Fruit fly (Drosophila melanogaster) whole organism, embryonic: Measurements from ENCODE around the gene CG8301.

Experiments
- Aef1 ChIP-seq: fragments of 200-800 bp; sonication (Bioruptor generic); IDR thresholded peaks from 3 replicates; pipeline ENCODE4 v1.3.6; 2022; ENCODE audit warnings: missing biosample characterization, missing genetic modification characterization
- Atf6 ChIP-seq: fragments of 200-800 bp; sonication (Bioruptor generic); IDR thresholded peaks from 2 replicates; pipeline ENCODE4 v1.3.6; 2022; ENCODE audit warnings: missing biosample characterization, missing genetic modification characterization
- CG10543 ChIP-seq: fragments of 200-800 bp; sonication (Bioruptor generic); optimal IDR thresholded peaks from 3 replicates; lab custom pipeline; 2017; ENCODE audit warnings: missing biosample characterization, mild to moderate bottlenecking, missing genetic modification characterization, moderate library complexity
- CG11085 ChIP-seq: fragments of 200-800 bp; sonication (Bioruptor generic); IDR thresholded peaks from 2 replicates; pipeline ENCODE4 v1.3.6; 2022; ENCODE audit warnings: missing biosample characterization, missing genetic modification characterization
- CG12071 ChIP-seq: fragments of 200-800 bp; sonication (Bioruptor generic); optimal IDR thresholded peaks from 3 replicates; lab custom pipeline; 2018; ENCODE audit warnings: missing biosample characterization, mild to moderate bottlenecking, missing genetic modification characterization
- CG12104 ChIP-seq: fragments of 200-800 bp; sonication (Bioruptor generic); optimal IDR thresholded peaks from 3 replicates; lab custom pipeline; 2016; ENCODE audit warnings: missing biosample characterization, missing genetic modification characterization
- CG13287 ChIP-seq: fragments of 200-800 bp; sonication (Bioruptor generic); IDR thresholded peaks from 2 replicates; pipeline ENCODE4 v1.3.6; 2022; ENCODE audit warnings: missing biosample characterization, missing genetic modification characterization; ENCODE audit not compliant: partially characterized antibody
- CG14441 ChIP-seq: fragments of 200-800 bp; sonication (Bioruptor generic); IDR thresholded peaks from 2 replicates; pipeline ENCODE4 v1.3.6; 2022; ENCODE audit warnings: missing biosample characterization, missing genetic modification characterization
- CG17385 ChIP-seq: fragments of 200-800 bp; sonication (Bioruptor generic); optimal IDR thresholded peaks from 3 replicates; lab custom pipeline; 2018; ENCODE audit warnings: missing biosample characterization, mild to moderate bottlenecking, missing genetic modification characterization
- CG18599 ChIP-seq: fragments of 200-800 bp; sonication (Bioruptor generic); optimal IDR thresholded peaks from 3 replicates; lab custom pipeline; 2017; ENCODE audit warnings: missing biosample characterization, missing genetic modification characterization, mild to moderate bottlenecking, moderate library complexity, missing genetic modification reagents
- CG33213 ChIP-seq: fragments of 200-800 bp; sonication (Bioruptor generic); optimal IDR thresholded peaks from 3 replicates; lab custom pipeline; 2016; ENCODE audit warnings: missing biosample characterization, missing genetic modification characterization
- CG33557 ChIP-seq: fragments of 200-800 bp; sonication (Bioruptor generic); optimal IDR thresholded peaks from 2 replicates; lab custom pipeline; 2019; ENCODE audit warnings: missing biosample characterization, mild to moderate bottlenecking, missing genetic modification characterization, moderate library complexity
- CG4360 ChIP-seq: fragments of 200-800 bp; sonication (Bioruptor generic); IDR thresholded peaks from 2 replicates; pipeline ENCODE4 v1.3.6; 2022; ENCODE audit warnings: missing biosample characterization, missing genetic modification characterization
- CG4707 ChIP-seq: fragments of 200-800 bp; sonication (Bioruptor generic); optimal IDR thresholded peaks from 2 replicates; lab custom pipeline; 2018; ENCODE audit warnings: missing biosample characterization, mild to moderate bottlenecking, missing genetic modification characterization, moderate library complexity
- CG4820 ChIP-seq: fragments of 200-800 bp; sonication (Bioruptor generic); optimal IDR thresholded peaks from 3 replicates; lab custom pipeline; 2016; ENCODE audit warnings: missing biosample characterization, missing genetic modification characterization
- CG5180 ChIP-seq: fragments of 200-800 bp; sonication (Bioruptor generic); optimal IDR thresholded peaks from 3 replicates; lab custom pipeline; 2017; ENCODE audit warnings: missing biosample characterization, missing genetic modification characterization, mild to moderate bottlenecking, moderate library complexity, missing genetic modification reagents
- CG6654 ChIP-seq: fragments of 200-800 bp; sonication (Bioruptor generic); optimal IDR thresholded peaks from 2 replicates; lab custom pipeline; 2017; ENCODE audit warnings: missing biosample characterization, mild to moderate bottlenecking, missing genetic modification characterization
- CG8765 ChIP-seq: fragments of 200-800 bp; sonication (Bioruptor generic); IDR thresholded peaks from 2 replicates; pipeline ENCODE4 v1.3.6; 2022; ENCODE audit warnings: missing biosample characterization, missing genetic modification characterization
- CG8924 ChIP-seq: fragments of 200-800 bp; optimal IDR thresholded peaks from 3 replicates; lab custom pipeline; 2019; ENCODE audit warnings: missing biosample characterization, mild to moderate bottlenecking, missing genetic modification characterization, moderate library complexity
- CG9876 ChIP-seq: fragments of 200-800 bp; sonication (Bioruptor generic); optimal IDR thresholded peaks from 2 replicates; lab custom pipeline; 2016; ENCODE audit warnings: missing biosample characterization, missing genetic modification characterization
- Ets65A ChIP-seq: fragments of 200-800 bp; sonication (Bioruptor generic); peaks from one replicate; lab custom pipeline; 2016; ENCODE audit warnings: missing biosample characterization, missing genetic modification characterization
- Fer1 ChIP-seq: fragments of 200-800 bp; sonication (Bioruptor generic); optimal IDR thresholded peaks from 2 replicates; lab custom pipeline; 2017; ENCODE audit warnings: missing biosample characterization, mild to moderate bottlenecking, missing genetic modification characterization
- HLHmδ ChIP-seq: fragments of 200-800 bp; sonication (Bioruptor generic); optimal IDR thresholded peaks from 2 replicates; lab custom pipeline; 2018; ENCODE audit warnings: missing biosample characterization, mild to moderate bottlenecking, missing genetic modification characterization, moderate library complexity
- Jarid2 ChIP-seq: fragments of 200-800 bp; sonication (Bioruptor generic); optimal IDR thresholded peaks from 3 replicates; lab custom pipeline; 2017; ENCODE audit warnings: mild to moderate bottlenecking, missing biosample characterization, missing genetic modification reagents, missing genetic modification characterization
- MBD-R2 ChIP-seq: fragments of 200-800 bp; sonication (Bioruptor generic); IDR thresholded peaks from 2 replicates; pipeline ENCODE4 v1.3.6; 2022; ENCODE audit warnings: missing biosample characterization, missing genetic modification characterization
- Max ChIP-seq: fragments of 200-800 bp; sonication (Bioruptor generic); optimal IDR thresholded peaks from 2 replicates; lab custom pipeline; 2016; ENCODE audit warnings: missing biosample characterization, mild to moderate bottlenecking, missing genetic modification characterization
- Med ChIP-seq: fragments of 200-800 bp; sonication (Bioruptor generic); peaks from one replicate; lab custom pipeline; 2016; ENCODE audit warnings: missing biosample characterization, missing genetic modification characterization, mild to moderate bottlenecking, inconsistent platforms, moderate library complexity
- Meics ChIP-seq: fragments of 200-800 bp; sonication (Bioruptor generic); optimal IDR thresholded peaks from 2 replicates; lab custom pipeline; 2017; ENCODE audit warnings: missing biosample characterization, mild to moderate bottlenecking, missing genetic modification characterization
- Pdp1 ChIP-seq, 2 experiments: fragments of 200-800 bp; sonication (Bioruptor generic); optimal IDR thresholded peaks; 3 replicates each; lab custom pipeline; 2016; ENCODE audit warnings: missing biosample characterization in 2 of 2, missing genetic modification characterization in 2 of 2, mild to moderate bottlenecking in 1 of 2, moderate library complexity in 1 of 2
- Rfx ChIP-seq: fragments of 200-800 bp; sonication (Bioruptor generic); IDR thresholded peaks from 2 replicates; pipeline ENCODE4 v1.3.6; 2022; ENCODE audit warnings: missing biosample characterization, missing genetic modification characterization
- Spps ChIP-seq: fragments of 200-800 bp; sonication (Bioruptor generic); optimal IDR thresholded peaks from 2 replicates; lab custom pipeline; 2018; ENCODE audit warnings: missing biosample characterization, mild to moderate bottlenecking, missing genetic modification characterization
- Trl ChIP-seq, 3 experiments: fragments of >200 bp in 2 of 3; fragments of 200-800 bp in 1 of 3; sonication (Bioruptor generic) in 1 of 3; optimal IDR thresholded peaks; 2 replicates in 1 of 3; 3 replicates in 2 of 3; lab custom pipeline; 2016 to 2017; ENCODE audit warnings: missing biosample characterization in 1 of 3, missing genetic modification characterization in 1 of 3
- az2 ChIP-seq: fragments of 200-800 bp; sonication (Bioruptor generic); optimal IDR thresholded peaks from 3 replicates; lab custom pipeline; 2016; ENCODE audit warnings: missing biosample characterization, missing genetic modification characterization
- bbx ChIP-seq: fragments of 200-800 bp; sonication (Bioruptor generic); IDR thresholded peaks from 2 replicates; pipeline ENCODE4 v1.3.6; 2022; ENCODE audit warnings: missing biosample characterization, missing genetic modification characterization; ENCODE audit not compliant: partially characterized antibody
- bowl ChIP-seq: fragments of 200-800 bp; sonication (Bioruptor generic); IDR thresholded peaks from 2 replicates; pipeline ENCODE4 v1.3.6; 2022; ENCODE audit warnings: missing biosample characterization, missing genetic modification characterization
- dimm ChIP-seq: fragments of 200-800 bp; sonication (Bioruptor generic); IDR thresholded peaks from 2 replicates; pipeline ENCODE4 v1.3.6; 2022; ENCODE audit warnings: missing biosample characterization, missing genetic modification characterization
- disco-r ChIP-seq: fragments of 200-800 bp; sonication (Bioruptor generic); optimal IDR thresholded peaks from 2 replicates; lab custom pipeline; 2016; ENCODE audit warnings: missing biosample characterization, missing genetic modification characterization
- dmrt99B ChIP-seq: fragments of 200-800 bp; sonication (Bioruptor generic); optimal IDR thresholded peaks from 2 replicates; lab custom pipeline; 2018; ENCODE audit warnings: missing biosample characterization, mild to moderate bottlenecking, missing genetic modification characterization, moderate library complexity
- exex ChIP-seq: fragments of 200-800 bp; sonication (Bioruptor generic); optimal IDR thresholded peaks from 4 replicates; lab custom pipeline; 2018; ENCODE audit warnings: missing biosample characterization, mild to moderate bottlenecking, missing genetic modification characterization, moderate library complexity
- grn ChIP-seq: fragments of 200-800 bp; sonication (Bioruptor generic); optimal IDR thresholded peaks from 3 replicates; lab custom pipeline; 2017; ENCODE audit warnings: missing biosample characterization, missing genetic modification characterization
- inv ChIP-seq: fragments of 200-800 bp; sonication (Bioruptor generic); IDR thresholded peaks from 2 replicates; pipeline ENCODE4 v1.3.6; 2022; ENCODE audit warnings: missing biosample characterization, missing genetic modification characterization; ENCODE audit not compliant: partially characterized antibody
- odd ChIP-seq: fragments of 200-800 bp; sonication (Bioruptor generic); optimal IDR thresholded peaks from 2 replicates; lab custom pipeline; 2017; ENCODE audit warnings: missing biosample characterization, mild to moderate bottlenecking, missing genetic modification characterization
- p53 ChIP-seq: fragments of 200-800 bp; sonication (Bioruptor generic); optimal IDR thresholded peaks from 2 replicates; lab custom pipeline; 2016; ENCODE audit warnings: missing biosample characterization, missing genetic modification characterization
- run ChIP-seq: fragments of 200-800 bp; sonication (Bioruptor generic); optimal IDR thresholded peaks from 3 replicates; lab custom pipeline; 2018; ENCODE audit warnings: missing biosample characterization, mild to moderate bottlenecking, missing genetic modification characterization
- sens ChIP-seq: fragments of 200-800 bp; sonication (Bioruptor generic); peaks from one replicate; lab custom pipeline; 2016; ENCODE audit warnings: missing biosample characterization, missing genetic modification characterization
- seq ChIP-seq: fragments of 200-800 bp; sonication (Bioruptor generic); IDR thresholded peaks from 2 replicates; pipeline ENCODE4 v1.3.6; 2022; ENCODE audit warnings: missing biosample characterization, missing genetic modification characterization
- stc ChIP-seq: fragments of 200-800 bp; sonication (Bioruptor generic); IDR thresholded peaks from 2 replicates; pipeline ENCODE4 v1.3.6; 2022; ENCODE audit warnings: missing biosample characterization, missing genetic modification characterization
- vvl ChIP-seq: fragments of 200-800 bp; sonication (Bioruptor generic); IDR thresholded peaks from 2 replicates; pipeline ENCODE4 v1.3.6; 2022; ENCODE audit warnings: missing biosample characterization, missing genetic modification characterization

CG8301 gene

DNA sequence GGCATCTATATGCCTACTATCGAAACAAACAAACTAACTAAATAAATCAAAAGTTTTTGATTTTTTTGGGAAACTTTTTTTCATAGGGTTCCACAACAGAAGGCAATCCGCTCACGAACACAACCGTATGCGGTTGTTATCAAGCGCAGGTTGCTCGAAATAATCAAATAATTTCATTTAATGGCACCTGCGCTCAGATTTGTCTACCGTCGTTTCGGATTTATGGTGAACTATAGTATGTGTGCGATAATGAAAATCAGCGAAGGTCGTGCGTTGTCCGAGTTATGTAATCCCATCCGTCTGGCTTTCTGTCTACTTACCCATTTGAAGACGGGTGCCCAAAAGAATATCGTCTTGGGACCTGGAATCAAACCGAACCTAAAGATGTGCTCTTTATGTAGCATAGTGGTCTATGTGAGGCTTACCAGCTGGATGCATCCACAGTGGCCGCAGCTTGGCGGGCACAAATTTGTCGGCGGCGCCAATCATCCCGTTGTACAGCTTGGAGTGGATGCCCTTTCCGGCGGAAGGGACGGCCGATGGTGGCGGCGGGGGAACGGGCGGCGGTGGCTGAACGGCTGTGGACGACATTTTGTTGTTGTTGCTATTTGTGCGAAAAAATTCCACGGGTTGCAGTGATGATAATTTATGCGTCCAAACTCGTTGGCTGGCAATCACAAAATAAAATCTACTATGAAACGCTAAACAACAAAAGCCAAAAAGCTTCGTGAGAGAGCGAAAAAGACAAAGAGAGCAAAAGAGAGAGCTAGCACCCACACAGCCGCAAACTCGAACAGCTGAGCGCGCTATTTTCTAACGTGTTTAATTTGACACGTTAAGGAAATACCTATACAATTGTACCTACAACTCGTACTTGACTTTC, 7.9 kb upstream of the CG8301 start:
- TF ChIP-seq CG12071 (GFP tag; lab: Kevin White, UChicago): no peak
- peak; percentile 11; the same call in 1 of the 2 replicates for TF ChIP-seq inv
- peak; percentile 72 for TF ChIP-seq Ets65A (GFP tag; lab: Kevin White, UChicago)
- TF ChIP-seq CG17385 (GFP tag; lab: Kevin White, UChicago): peak; percentile 12
- TF ChIP-seq CG4360 (GFP tag; lab: Robert Waterston, UW): peak; percentile 79
- 0 out of 2 replicates have a peak, but pooled peaks have one; percentile 32 for TF ChIP-seq Rfx
- peak; percentile 74 for TF ChIP-seq vvl
- TF ChIP-seq CG33557 (GFP tag; lab: Kevin White, UChicago): no peak
- no peak for TF ChIP-seq CG6654 (GFP tag; lab: Kevin White, UChicago)
- peak; percentile 88 for TF ChIP-seq grn (GFP tag; lab: Kevin White, UChicago)
- TF ChIP-seq run: no peak
- no peak for TF ChIP-seq CG33213 (GFP tag; lab: Kevin White, UChicago)
- TF ChIP-seq p53 (GFP tag; lab: Kevin White, UChicago): no peak
- no peak for TF ChIP-seq CG8924 (tag; lab: Kevin White, UChicago)
- no peak for TF ChIP-seq MBD-R2 (GFP tag; lab: Robert Waterston, UW)
- TF ChIP-seq Meics (GFP tag; lab: Kevin White, UChicago): no peak
- no peak for TF ChIP-seq HLHmδ (GFP tag; lab: Kevin White, UChicago)
- TF ChIP-seq az2 (GFP tag; lab: Kevin White, UChicago): no peak
- no peak for TF ChIP-seq stc (GFP tag; lab: Robert Waterston, UW)
- TF ChIP-seq Aef1 (GFP tag; lab: Robert Waterston, UW): peak; percentile 32; the same call in 2 of the 3 replicates
- no peak for TF ChIP-seq CG5180 (GFP tag; lab: Kevin White, UChicago)
- TF ChIP-seq Fer1 (GFP tag; lab: Kevin White, UChicago): peak; percentile 11
- TF ChIP-seq CG18599 (GFP tag; lab: Kevin White, UChicago): peak; percentile 19
- TF ChIP-seq exex (tag; lab: Kevin White, UChicago): peak; percentile 94
- no peak for TF ChIP-seq CG9876 (GFP tag; lab: Kevin White, UChicago)
- peak; percentile 89 to 95 for TF ChIP-seq Trl (optimal IDR thresholded peaks at IDR 0.05; lab: Kevin White, UChicago)
- TF ChIP-seq Trl (GFP tag; optimal IDR thresholded peaks at IDR 0.05; lab: Kevin White, UChicago): no peak
- TF ChIP-seq dmrt99B (tag; lab: Kevin White, UChicago): no peak
- TF ChIP-seq CG4820 (GFP tag; lab: Kevin White, UChicago): no peak
- no peak for TF ChIP-seq sens (GFP tag; lab: Kevin White, UChicago)
- peak; percentile 71 for TF ChIP-seq Jarid2
- TF ChIP-seq Pdp1 (GFP tag; optimal IDR thresholded peaks at IDR 0.05; lab: Kevin White, UChicago): peak in 1 of 2 experiments; percentile 96
- TF ChIP-seq Atf6 (GFP tag; lab: Robert Waterston, UW): peak; percentile 35; the same call in 1 of the 2 replicates
- TF ChIP-seq CG10543 (GFP tag; lab: Kevin White, UChicago): peak; percentile 31
- TF ChIP-seq CG13287 (GFP tag; lab: Robert Waterston, UW): peak; percentile 10; the same call in 1 of the 2 replicates
- TF ChIP-seq CG8765 (GFP tag; lab: Robert Waterston, UW): no peak
- peak; percentile 33; the same call in 1 of the 2 replicates for TF ChIP-seq seq (GFP tag; lab: Robert Waterston, UW)
- no peak for TF ChIP-seq Max
- 0 out of 2 replicates have a peak, but pooled peaks have one; percentile 29 for TF ChIP-seq bbx
- no peak for TF ChIP-seq Spps (tag; lab: Kevin White, UChicago)
- TF ChIP-seq CG4707: peak; percentile 3
- TF ChIP-seq dimm (GFP tag; lab: Robert Waterston, UW): no peak
- TF ChIP-seq disco-r (GFP tag; lab: Kevin White, UChicago): no peak
- no peak for TF ChIP-seq odd (GFP tag; lab: Kevin White, UChicago)
- TF ChIP-seq Med: peak; percentile 80
- peak; percentile 38; the same call in 1 of the 2 replicates for TF ChIP-seq CG14441 (GFP tag; lab: Robert Waterston, UW)
- TF ChIP-seq bowl (GFP tag; lab: Robert Waterston, UW): peak; percentile 45; the same call in 1 of the 2 replicates
- 0 out of 2 replicates have a peak, but pooled peaks have one; percentile 15 for TF ChIP-seq CG11085 (GFP tag; lab: Robert Waterston, UW)
- TF ChIP-seq CG12104 (GFP tag; lab: Kevin White, UChicago): peak; percentile 2
